Fruit fly (Drosophila melanogaster) whole organism, adult: ENCODE measurements around the gene ctrip.

Source experiments
- CG14711 ChIP-seq: fragments of 200-800 bp; sonication (Bioruptor generic); optimal IDR thresholded peaks from 2 replicates; lab custom pipeline; 2018; ENCODE audit warnings: missing biosample characterization, mild to moderate bottlenecking, missing genetic modification characterization, moderate library complexity
- CG33017 ChIP-seq: fragments of 200-800 bp; sonication (Bioruptor generic); optimal IDR thresholded peaks from 2 replicates; lab custom pipeline; 2018; ENCODE audit warnings: missing biosample characterization, mild to moderate bottlenecking, missing genetic modification characterization, moderate library complexity
- CG7045 ChIP-seq: fragments of 200-800 bp; sonication (Bioruptor generic); optimal IDR thresholded peaks from 2 replicates; lab custom pipeline; 2017; ENCODE audit warnings: missing biosample characterization, mild to moderate bottlenecking, missing genetic modification characterization
- CG7101 ChIP-seq: fragments of 200-800 bp; sonication (Bioruptor generic); optimal IDR thresholded peaks from 2 replicates; lab custom pipeline; 2018; ENCODE audit warnings: missing biosample characterization, mild to moderate bottlenecking, missing genetic modification characterization, moderate library complexity
- Crg-1 ChIP-seq: fragments of 200-800 bp; sonication (Bioruptor generic); optimal IDR thresholded peaks from 2 replicates; lab custom pipeline; 2016; ENCODE audit warnings: missing biosample characterization, missing genetic modification characterization
- Hr96 ChIP-seq: fragments of 200-800 bp; sonication (Bioruptor generic); optimal IDR thresholded peaks from 2 replicates; lab custom pipeline; 2016; ENCODE audit warnings: missing biosample characterization, missing genetic modification characterization
- Mnt ChIP-seq: fragments of 200-800 bp; sonication (Bioruptor generic); optimal IDR thresholded peaks from 2 replicates; lab custom pipeline; 2016; ENCODE audit warnings: missing biosample characterization, mild to moderate bottlenecking, missing genetic modification characterization
- cnc ChIP-seq, 2 experiments: fragments of >200 bp; optimal IDR thresholded peaks; 2 replicates each; lab custom pipeline; 2017
- ovo ChIP-seq: fragments of 200-800 bp; sonication (Bioruptor generic); optimal IDR thresholded peaks from 2 replicates; lab custom pipeline; 2016; ENCODE audit warnings: missing biosample characterization, missing genetic modification characterization
- pad ChIP-seq: fragments of 200-800 bp; sonication (Bioruptor generic); optimal IDR thresholded peaks from 3 replicates; lab custom pipeline; 2017; ENCODE audit warnings: missing biosample characterization, missing genetic modification characterization, mild to moderate bottlenecking, moderate library complexity, missing genetic modification reagents

DNA sequence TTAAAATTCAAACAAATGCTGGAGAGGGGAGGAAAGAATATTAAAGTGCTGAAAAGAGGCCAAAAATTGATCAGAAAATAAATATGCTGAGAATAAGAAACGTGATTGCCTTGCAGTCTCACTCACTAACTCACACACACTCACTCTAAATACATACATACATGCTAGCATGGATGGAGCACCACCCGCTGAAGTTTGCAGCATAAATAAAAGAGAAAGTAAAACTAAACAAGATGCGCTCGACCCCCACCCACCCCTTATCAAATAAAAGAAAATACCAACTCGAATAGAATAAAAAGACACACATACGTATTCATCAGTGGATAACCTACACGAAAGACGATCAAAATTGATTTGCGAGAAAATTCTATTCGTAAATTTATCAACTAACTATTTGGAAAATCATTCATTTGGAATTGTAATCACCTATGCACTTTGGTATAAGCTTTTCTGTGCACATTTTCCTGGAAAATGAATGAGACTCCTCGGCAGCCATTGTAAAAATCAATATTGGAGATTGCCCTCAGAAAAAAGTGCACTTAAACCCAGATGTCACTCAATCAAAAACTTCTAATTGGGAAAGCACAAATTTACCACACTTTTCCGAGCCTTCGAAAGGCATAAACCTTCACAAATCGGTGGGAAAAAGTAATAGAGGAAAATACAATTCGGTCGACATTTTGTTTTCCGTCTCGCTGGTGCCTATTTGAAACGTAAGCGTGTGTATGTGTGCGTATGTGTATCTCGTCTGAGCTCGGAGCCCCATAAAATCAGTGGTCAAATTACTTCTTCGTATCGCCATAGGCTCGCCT is 566 bp downstream of the ctrip start, which contains the start of gene Gmppb:
- no peak for TF ChIP-seq CG33017
- no peak for TF ChIP-seq ovo (GFP tag; lab: Kevin White, UChicago)
- TF ChIP-seq Hr96 (GFP tag; lab: Kevin White, UChicago) = no peak
- TF ChIP-seq CG7045 (GFP tag; lab: Kevin White, UChicago) = no peak
- TF ChIP-seq Crg-1 (GFP tag; lab: Kevin White, UChicago) = no peak
- no peak for TF ChIP-seq CG7101 (tag; lab: Kevin White, UChicago)
- no peak for TF ChIP-seq CG14711 (tag; lab: Kevin White, UChicago)
- TF ChIP-seq Mnt (GFP tag; lab: Kevin White, UChicago) = no peak
- no peak for TF ChIP-seq cnc (optimal IDR thresholded peaks at IDR 0.05; lab: Kevin White, UChicago)
- no peak for TF ChIP-seq pad
